Fruit fly (Drosophila melanogaster): ENCODE data around the gene RhoGAP68F.

RhoGAP68F gene

dm6 chr3L:12096799-12097662 is 41.6 kb upstream of the RhoGAP68F start (continued):
- TF ChIP-seq CG17361 (GFP tag; IDR thresholded peaks at IDR 0.05) (peak; percentile 68; the same call in 2 of the 3 replicates), CG9727 (GFP tag; optimal IDR thresholded peaks at IDR 0.05) (peak; percentile 58), Xbp1 (GFP tag; optimal IDR thresholded peaks at IDR 0.05) (peak; percentile 43), CG10979 (tag; optimal IDR thresholded peaks at IDR 0.05) (peak; percentile 45), CG17359 (tag; optimal IDR thresholded peaks at IDR 0.05) (peak; percentile 27), CG4424 (GFP tag; optimal IDR thresholded peaks at IDR 0.05) (peak; percentile 18), zf30C (GFP tag; optimal IDR thresholded peaks at IDR 0.05) (peak; percentile 24), lola (GFP tag; optimal IDR thresholded peaks at IDR 0.05) (peak in 1 of 3 experiments; percentile 25), Oli (tag; optimal IDR thresholded peaks at IDR 0.05) (peak; percentile 4), HLH54F (GFP tag; optimal IDR thresholded peaks at IDR 0.05) (no peak), CG10267 (tag; optimal IDR thresholded peaks at IDR 0.05) (peak; percentile 12), bsh (GFP tag; optimal IDR thresholded peaks at IDR 0.05) (peak; percentile 23 to 30), ttk (GFP tag; IDR thresholded peaks at IDR 0.05) (0 out of 2 replicates have a peak, but pooled peaks have one; percentile 44), ATbp (GFP tag; optimal IDR thresholded peaks at IDR 0.05) (no peak), dmrt99B (tag; optimal IDR thresholded peaks at IDR 0.05) (peak; percentile 28), CG8388 (GFP tag; optimal IDR thresholded peaks at IDR 0.05) (peak; percentile 41), Fer1 (GFP tag; optimal IDR thresholded peaks at IDR 0.05) (no peak), Atf6 (GFP tag; IDR thresholded peaks at IDR 0.05) (peak; percentile 26; the same call in 1 of the 2 replicates), Vsx1 (GFP tag; optimal IDR thresholded peaks at IDR 0.05) (no peak), grau (tag; optimal IDR thresholded peaks at IDR 0.05) (peak; percentile 42), trem (tag; optimal IDR thresholded peaks at IDR 0.05) (peak; percentile 24), lilli (GFP tag; optimal IDR thresholded peaks at IDR 0.05) (peak; percentile 6), CG4360 (GFP tag; IDR thresholded peaks at IDR 0.05) (no peak), CG11504 (tag; optimal IDR thresholded peaks at IDR 0.05) (peak; percentile 62), CG17328 (GFP tag; IDR thresholded peaks at IDR 0.05) (peak; percentile 42; the same call in 1 of the 2 replicates), CG7556 (GFP tag; optimal IDR thresholded peaks at IDR 0.05) (no peak), Fer3 (tag; optimal IDR thresholded peaks at IDR 0.05) (peak; percentile 16), CG14710 (tag; optimal IDR thresholded peaks at IDR 0.05) (peak; percentile 11), CG2678 (tag; optimal IDR thresholded peaks at IDR 0.05) (peak; percentile 20), sens-2 (GFP tag; IDR thresholded peaks at IDR 0.05) (no peak), Dfd (GFP tag; optimal IDR thresholded peaks at IDR 0.05) (no peak), nom (GFP tag; optimal IDR thresholded peaks at IDR 0.05) (peak; percentile 49), Dbx (GFP tag; IDR thresholded peaks at IDR 0.05) (no peak), CG11093 (GFP tag; IDR thresholded peaks at IDR 0.05) (0 out of 3 replicates have a peak, but pooled peaks have one; percentile 23), Xrp1 (GFP tag; IDR thresholded peaks at IDR 0.05) (peak; percentile 64), Hr51 (GFP tag; optimal IDR thresholded peaks at IDR 0.05) (peak in 1 of 2 experiments; percentile 45), sens (GFP tag) (peak; percentile 74), Hr3 (GFP tag; optimal IDR thresholded peaks at IDR 0.05) (peak; percentile 15), CG12391 (tag; optimal IDR thresholded peaks at IDR 0.05) (peak; percentile 34), sob (GFP tag; IDR thresholded peaks at IDR 0.05) (peak; percentile 49; the same call in 1 of the 2 replicates), bcd (GFP tag; optimal IDR thresholded peaks at IDR 0.05) (no peak), CG18262 (tag; optimal IDR thresholded peaks at IDR 0.05) (peak; percentile 43), chn (GFP tag; optimal IDR thresholded peaks at IDR 0.05) (peak; percentile 31), CG6813 (GFP tag; optimal IDR thresholded peaks at IDR 0.05) (no peak), prd (optimal IDR thresholded peaks at IDR 0.05) (no peak), prd (GFP tag; IDR thresholded peaks at IDR 0.05) (peak; percentile 69), dmrt11E (tag; optimal IDR thresholded peaks at IDR 0.05) (peak; percentile 59)

Data from whole organism, embryonic.